Worm (Caenorhabditis elegans) whole organism, L2 larva: ENCODE measurements around the gene T24A6.16.

Source experiments
- C34F6.9 ChIP-seq: fragments of 150-350 bp; optimal IDR thresholded peaks from 2 replicates; lab custom pipeline; 2014; ENCODE audit warnings: missing biosample characterization, missing genetic modification characterization
- F13H6.1 ChIP-seq: sonication (generic microtip); optimal IDR thresholded peaks from 2 replicates; lab custom pipeline; 2016; ENCODE audit warnings: missing genetic modification characterization, missing compliant biosample characterization
- Y55F3AM.14 ChIP-seq: fragments of 200-800 bp; sonication (Bioruptor generic); optimal IDR thresholded peaks from 2 replicates; lab custom pipeline; 2018; ENCODE audit warnings: mild to moderate bottlenecking, missing genetic modification characterization, missing compliant biosample characterization
- ZK546.5 ChIP-seq: sonication (generic microtip); optimal IDR thresholded peaks from 2 replicates; lab custom pipeline; 2017; ENCODE audit warnings: missing biosample characterization, missing genetic modification characterization
- alr-1 ChIP-seq: fragments of 150-350 bp; optimal IDR thresholded peaks from 2 replicates; lab custom pipeline; 2014; ENCODE audit warnings: missing biosample characterization, missing genetic modification characterization
- aly-2 ChIP-seq: fragments of 150-350 bp; optimal IDR thresholded peaks from 2 replicates; lab custom pipeline; 2014; ENCODE audit warnings: missing biosample characterization, missing genetic modification characterization
- ama-1 ChIP-seq: fragments of 150-350 bp; optimal IDR thresholded peaks from 2 replicates; lab custom pipeline; 2018; ENCODE audit warnings: inconsistent platforms
- blmp-1 ChIP-seq: sonication (generic microtip); optimal IDR thresholded peaks from 2 replicates; lab custom pipeline; 2017; ENCODE audit warnings: missing genetic modification characterization, mild to moderate bottlenecking, missing compliant biosample characterization, antibody characterized with exemption, moderate library complexity; ENCODE audit not compliant: insufficient read depth
- crh-2 ChIP-seq: sonication (generic microtip); optimal IDR thresholded peaks from 2 replicates; lab custom pipeline; 2017; ENCODE audit warnings: missing biosample characterization, missing genetic modification characterization
- dmd-4 ChIP-seq: sonication (generic microtip); optimal IDR thresholded peaks from 2 replicates; lab custom pipeline; 2017; ENCODE audit warnings: missing biosample characterization, missing genetic modification characterization
- egl-27 ChIP-seq: sonication (generic microtip); optimal IDR thresholded peaks from 3 replicates; lab custom pipeline; 2017; ENCODE audit warnings: missing biosample characterization, missing genetic modification reagents, missing genetic modification characterization
- fos-1 ChIP-seq: fragments of 150-350 bp; optimal IDR thresholded peaks from 2 replicates; lab custom pipeline; 2014; ENCODE audit warnings: missing biosample characterization, missing genetic modification characterization
- gmeb-1 ChIP-seq: fragments of 150-350 bp; optimal IDR thresholded peaks from 2 replicates; lab custom pipeline; 2014; ENCODE audit warnings: missing biosample characterization, missing genetic modification characterization
- lin-13 ChIP-seq: fragments of 150-350 bp; optimal IDR thresholded peaks from 2 replicates; lab custom pipeline; 2014; ENCODE audit warnings: missing biosample characterization, missing genetic modification reagents, missing genetic modification characterization
- lin-39 ChIP-seq: fragments of 150-350 bp; optimal IDR thresholded peaks from 2 replicates; lab custom pipeline; 2014; ENCODE audit warnings: missing biosample characterization, missing genetic modification reagents, missing genetic modification characterization
- mbf-1 ChIP-seq: sonication (generic microtip); optimal IDR thresholded peaks from 2 replicates; lab custom pipeline; 2017; ENCODE audit warnings: missing biosample characterization, missing genetic modification characterization
- mdl-1 ChIP-seq, 2 experiments: fragments of 150-350 bp in 1 of 2; sonication (generic microtip) in 1 of 2; optimal IDR thresholded peaks; 2 replicates each; lab custom pipeline; 2017; ENCODE audit warnings: missing biosample characterization in 2 of 2, missing genetic modification characterization in 2 of 2
- nhr-10 ChIP-seq: sonication (generic microtip); optimal IDR thresholded peaks from 2 replicates; lab custom pipeline; 2017; ENCODE audit warnings: missing biosample characterization, missing genetic modification characterization
- nhr-11 ChIP-seq: fragments of 150-350 bp; optimal IDR thresholded peaks from 2 replicates; lab custom pipeline; 2014; ENCODE audit warnings: missing biosample characterization, missing genetic modification characterization
- nhr-12 ChIP-seq: fragments of 150-350 bp; optimal IDR thresholded peaks from 2 replicates; lab custom pipeline; 2014; ENCODE audit warnings: missing biosample characterization, missing genetic modification characterization
- nhr-21 ChIP-seq: fragments of 150-350 bp; optimal IDR thresholded peaks from 2 replicates; lab custom pipeline; 2014; ENCODE audit warnings: missing biosample characterization, missing genetic modification characterization
- nhr-237 ChIP-seq: fragments of 150-350 bp; optimal IDR thresholded peaks from 2 replicates; lab custom pipeline; 2014; ENCODE audit warnings: missing biosample characterization, missing genetic modification characterization
- nhr-6 ChIP-seq: fragments of 150-350 bp; optimal IDR thresholded peaks from 2 replicates; lab custom pipeline; 2014; ENCODE audit warnings: missing biosample characterization, missing genetic modification characterization
- sem-4 ChIP-seq: fragments of 150-350 bp; optimal IDR thresholded peaks from 2 replicates; lab custom pipeline; 2014; ENCODE audit warnings: missing biosample characterization, missing genetic modification reagents, missing genetic modification characterization
- sma-3 ChIP-seq: sonication (generic microtip); optimal IDR thresholded peaks from 2 replicates; lab custom pipeline; 2016; ENCODE audit warnings: missing genetic modification reagents, missing genetic modification characterization, missing compliant biosample characterization
- sma-9 ChIP-seq, 2 experiments: fragments of 150-350 bp in 1 of 2; sonication (generic microtip) in 1 of 2; optimal IDR thresholded peaks; 2 replicates each; lab custom pipeline; 2014 to 2016; ENCODE audit warnings: missing genetic modification characterization in 2 of 2, mild to moderate bottlenecking in 1 of 2, missing biosample characterization in 1 of 2, missing compliant biosample characterization in 1 of 2, missing genetic modification reagents in 1 of 2, moderate library complexity in 1 of 2
- snpc-4 ChIP-seq: fragments of 150-350 bp; optimal IDR thresholded peaks from 2 replicates; lab custom pipeline; 2014; ENCODE audit warnings: missing biosample characterization, missing genetic modification characterization
- unc-39 ChIP-seq: fragments of 150-350 bp; optimal IDR thresholded peaks from 2 replicates; lab custom pipeline; 2014; ENCODE audit warnings: missing biosample characterization, missing genetic modification characterization
- unc-62 ChIP-seq: fragments of 150-350 bp; optimal IDR thresholded peaks from 2 replicates; lab custom pipeline; 2014; ENCODE audit warnings: missing biosample characterization, missing genetic modification reagents, missing genetic modification characterization
- zag-1 ChIP-seq: fragments of 150-350 bp; optimal IDR thresholded peaks from 2 replicates; lab custom pipeline; 2014; ENCODE audit warnings: missing biosample characterization, missing genetic modification characterization
- ztf-1 ChIP-seq: fragments of 200-800 bp; sonication (Bioruptor generic); conservative IDR thresholded peaks from 2 replicates; pipeline ENCODE4 v1.3.6; 2022; ENCODE audit warnings: missing genetic modification characterization, missing compliant biosample characterization
- ztf-11 ChIP-seq: sonication (generic microtip); optimal IDR thresholded peaks from 2 replicates; lab custom pipeline; 2017; ENCODE audit warnings: missing biosample characterization, missing genetic modification characterization
- ztf-4 ChIP-seq: fragments of 150-350 bp; optimal IDR thresholded peaks from 2 replicates; lab custom pipeline; 2014; ENCODE audit warnings: missing biosample characterization, missing genetic modification characterization

Gene T24A6.16

ce11 chrV:3551765-3552164 lies 11.0 kb downstream of the T24A6.16 start, which contains the start of gene grl-28:
TSS of gene grl-28 (minus strand) at chrV:3551865.
- TF ChIP-seq egl-27 (tag; lab: Kevin White, UChicago) (no peak), ztf-11 (tag; lab: Kevin White, UChicago) (no peak), nhr-11 (tag; lab: Kevin White, UChicago) (no peak)

ce11 chrV:3549553-3549952 lies 13.2 kb downstream of the T24A6.16 start, which contains the start of gene sri-21:
TSS of gene sri-21 (plus strand) at chrV:3549853.
- TF ChIP-seq ztf-4 (tag; lab: Kevin White, UChicago) (no peak), nhr-237 (tag; lab: Kevin White, UChicago) (no peak), aly-2 (tag; lab: Kevin White, UChicago) (no peak), crh-2 (tag; lab: Kevin White, UChicago) (no peak), snpc-4 (tag; lab: Kevin White, UChicago) (no peak), nhr-12 (tag; lab: Kevin White, UChicago) (no peak), ZK546.5 (no peak), mbf-1 (tag; lab: Kevin White, UChicago) (no peak), F13H6.1 (tag; lab: Kevin White, UChicago) (no peak), nhr-10 (tag; lab: Kevin White, UChicago) (no peak), alr-1 (tag; lab: Kevin White, UChicago) (no peak), mdl-1 (tag; optimal IDR thresholded peaks at IDR 0.05; lab: Kevin White, UChicago) (no peak)

DNA sequence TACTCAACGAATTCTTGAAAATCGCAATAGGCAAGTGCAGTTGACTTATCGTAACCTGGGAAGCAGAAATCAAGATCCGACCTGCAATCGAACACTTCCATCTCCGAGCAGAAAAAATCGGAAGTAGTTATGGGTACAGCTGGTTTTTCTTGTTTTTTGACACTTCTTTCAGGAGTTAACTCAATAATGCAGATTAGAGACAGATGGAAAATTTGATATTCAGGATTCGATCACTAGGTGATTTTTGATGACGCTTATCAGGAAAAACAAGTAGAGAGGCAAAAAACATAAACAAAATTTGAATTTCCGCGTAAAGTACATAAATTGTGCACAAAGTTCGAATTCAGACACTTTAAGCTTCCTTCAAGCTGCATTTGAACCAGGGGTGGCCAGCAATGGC lies 13.9 kb downstream of the T24A6.16 start, which contains the start of gene srw-130:
srw-130 (minus strand) TSS at position 101 of the 400 bp plus-strand sequence.
- TF ChIP-seq sma-9 (GFP tag; optimal IDR thresholded peaks at IDR 0.05; lab: Kevin White, UChicago): no peak
- no peak for TF ChIP-seq sma-9 (tag; optimal IDR thresholded peaks at IDR 0.05; lab: Kevin White, UChicago)
- no peak for TF ChIP-seq blmp-1 (tag; lab: Kevin White, UChicago)
- TF ChIP-seq lin-13 (GFP tag; lab: Kevin White, UChicago): no peak
- no peak for TF ChIP-seq unc-39 (tag; lab: Kevin White, UChicago)
- TF ChIP-seq mdl-1 (tag; optimal IDR thresholded peaks at IDR 0.05; lab: Kevin White, UChicago): no peak
- no peak for TF ChIP-seq ztf-11 (tag; lab: Kevin White, UChicago)
- no peak for TF ChIP-seq zag-1
- TF ChIP-seq ama-1: no peak
- no peak for TF ChIP-seq nhr-6
- TF ChIP-seq crh-2 (tag; lab: Kevin White, UChicago): no peak
- no peak for TF ChIP-seq unc-62 (GFP tag; lab: Kevin White, UChicago)

ce11 chrV:3546517-3546916 lies 16.2 kb downstream of the T24A6.16 start, which contains the start of gene srbc-68:
TSS of gene srbc-68 (minus strand) at chrV:3546617.
- TF ChIP-seq gmeb-1 (no peak), lin-13 (GFP tag; lab: Kevin White, UChicago) (no peak), sem-4 (tag; lab: Kevin White, UChicago) (no peak), dmd-4 (no peak), lin-39 (tag; lab: Kevin White, UChicago) (no peak), snpc-4 (tag; lab: Kevin White, UChicago) (no peak), C34F6.9 (tag; lab: Kevin White, UChicago) (no peak), nhr-21 (no peak), F13H6.1 (tag; lab: Kevin White, UChicago) (no peak), Y55F3AM.14 (GFP tag; lab: Kevin White, UChicago) (no peak), zag-1 (no peak)
- TF ChIP-seq, all 48 proteins: peak for 0

DNA sequence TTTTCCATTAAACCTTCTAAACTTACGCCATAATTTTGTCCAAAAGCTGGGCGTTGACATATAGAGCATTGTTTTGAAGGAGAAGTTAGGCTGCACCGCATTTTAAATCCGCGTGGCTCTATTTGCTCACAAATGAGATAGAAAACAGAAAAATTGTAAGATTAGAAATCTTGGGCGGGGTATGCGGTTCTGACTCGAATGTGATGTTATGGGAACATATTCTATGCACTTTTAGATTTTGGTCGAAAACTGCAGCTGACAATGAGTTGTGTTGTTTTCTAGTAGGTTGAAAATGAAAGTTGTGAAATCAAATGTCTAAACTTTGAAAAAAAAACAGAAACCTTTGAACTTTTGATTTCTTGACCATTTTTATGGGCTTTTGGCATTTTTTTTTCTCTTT lies 19.4 kb downstream of the T24A6.16 start, which contains the start of gene nhr-222:
nhr-222 (minus strand) TSS at position 101 of the 400 bp plus-strand sequence.
- no peak for TF ChIP-seq ztf-1 (GFP tag; lab: Robert Waterston, UW)
- no peak for TF ChIP-seq sma-3 (GFP tag; lab: Kevin White, UChicago)
- no peak for TF ChIP-seq fos-1 (tag; lab: Kevin White, UChicago)
- TF ChIP-seq nhr-21: no peak
- TF ChIP-seq, all 48 proteins: peak for 0

DNA sequence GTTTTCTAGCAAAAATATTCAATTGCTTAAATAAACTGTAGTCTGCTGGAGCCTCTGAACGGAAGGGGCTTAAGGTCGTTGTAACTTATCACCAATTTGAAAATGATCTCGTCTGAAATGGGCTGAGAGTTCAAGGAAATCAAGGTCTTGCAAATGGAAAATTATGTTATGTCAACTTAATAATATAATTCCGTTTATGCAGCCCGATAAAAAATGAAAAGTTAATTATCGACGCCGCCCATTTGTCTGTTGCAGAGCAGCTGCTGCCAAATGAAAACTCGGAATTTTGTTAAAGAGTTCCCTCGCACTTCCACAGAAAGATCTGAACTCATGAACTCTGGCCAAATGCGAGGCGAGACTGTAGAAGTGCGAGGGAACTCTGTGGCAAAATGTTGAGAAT lies 21.6 kb downstream of the T24A6.16 start, which contains the start of gene srbc-67:
srbc-67 (minus strand) TSS at position 101 of the 400 bp plus-strand sequence.
- no peak for TF ChIP-seq ztf-4 (tag; lab: Kevin White, UChicago)
- TF ChIP-seq lin-39 (tag; lab: Kevin White, UChicago): no peak
- TF ChIP-seq sma-3 (GFP tag; lab: Kevin White, UChicago): no peak
- TF ChIP-seq Y55F3AM.14 (GFP tag; lab: Kevin White, UChicago): no peak
- no peak for TF ChIP-seq nhr-10 (tag; lab: Kevin White, UChicago)
- TF ChIP-seq ztf-1 (GFP tag; lab: Robert Waterston, UW): no peak
- no peak for TF ChIP-seq nhr-12 (tag; lab: Kevin White, UChicago)
- no peak for TF ChIP-seq gmeb-1
- no peak for TF ChIP-seq ama-1
- no peak for TF ChIP-seq fos-1 (tag; lab: Kevin White, UChicago)
- no peak for TF ChIP-seq ztf-11 (tag; lab: Kevin White, UChicago)
- no peak for TF ChIP-seq blmp-1 (tag; lab: Kevin White, UChicago)
- TF ChIP-seq ZK546.5: no peak
